Fruit fly (Drosophila melanogaster) whole organism, prepupa: ENCODE data around the gene Cyp4ae1.

Source experiments
- CG11762 ChIP-seq: fragments of 200-800 bp; sonication (Bioruptor generic); optimal IDR thresholded peaks from 3 replicates; lab custom pipeline; 2016; ENCODE audit warnings: missing biosample characterization, missing genetic modification characterization; ENCODE audit not compliant: insufficient read depth
- CG15336 ChIP-seq: fragments of 200-800 bp; sonication (Bioruptor generic); IDR thresholded peaks from 2 replicates; pipeline ENCODE4 v1.3.6; 2022; ENCODE audit warnings: missing biosample characterization, missing genetic modification characterization
- CG6792 ChIP-seq: fragments of 200-800 bp; sonication (Bioruptor generic); optimal IDR thresholded peaks from 3 replicates; lab custom pipeline; 2016; ENCODE audit warnings: missing biosample characterization, missing genetic modification characterization
- CG8119 ChIP-seq: fragments of 200-800 bp; sonication (Bioruptor generic); IDR thresholded peaks from 3 replicates; pipeline ENCODE4 v1.3.6; 2022; ENCODE audit warnings: missing biosample characterization, missing genetic modification characterization
- CG9139 ChIP-seq: fragments of 200-800 bp; sonication (Bioruptor generic); optimal IDR thresholded peaks from 3 replicates; lab custom pipeline; 2017; ENCODE audit warnings: missing biosample characterization, mild to moderate bottlenecking, missing genetic modification characterization
- Eip75B ChIP-seq: fragments of 200-800 bp; sonication (Bioruptor generic); optimal IDR thresholded peaks from 3 replicates; lab custom pipeline; 2016; ENCODE audit warnings: missing biosample characterization, missing genetic modification characterization
- Eip78C ChIP-seq: fragments of 200-800 bp; sonication (Bioruptor generic); peaks from one replicate; lab custom pipeline; 2016; ENCODE audit warnings: missing biosample characterization, missing genetic modification characterization
- Ets96B ChIP-seq: fragments of 200-800 bp; optimal IDR thresholded peaks from 2 replicates; lab custom pipeline; 2019; ENCODE audit warnings: missing biosample characterization, mild to moderate bottlenecking, missing genetic modification characterization, moderate library complexity
- Hr4 ChIP-seq: fragments of 200-800 bp; sonication (Bioruptor generic); optimal IDR thresholded peaks from 3 replicates; lab custom pipeline; 2016; ENCODE audit warnings: missing biosample characterization, missing genetic modification characterization
- Met ChIP-seq: fragments of 200-800 bp; sonication (Bioruptor generic); optimal IDR thresholded peaks from 3 replicates; lab custom pipeline; 2016; ENCODE audit warnings: missing biosample characterization, missing genetic modification characterization
- OdsH ChIP-seq: fragments of 200-800 bp; sonication (Bioruptor generic); optimal IDR thresholded peaks from 3 replicates; lab custom pipeline; 2016; ENCODE audit warnings: missing biosample characterization, missing genetic modification characterization
- lz ChIP-seq: fragments of 200-800 bp; sonication (Bioruptor generic); optimal IDR thresholded peaks from 3 replicates; lab custom pipeline; 2016; ENCODE audit warnings: missing biosample characterization, missing genetic modification characterization
- spab ChIP-seq: fragments of 200-800 bp; sonication (Bioruptor generic); optimal IDR thresholded peaks from 2 replicates; lab custom pipeline; 2017; ENCODE audit warnings: missing biosample characterization, mild to moderate bottlenecking, missing genetic modification characterization, missing genetic modification reagents

dm6 chrX:2141159-2141853 is 37.5 kb upstream of the Cyp4ae1 start, which contains the start of gene D2hgdh:
- TF ChIP-seq Hr4 (peak; percentile 26), OdsH (peak; percentile 10), Eip75B (GFP tag; lab: Kevin White, UChicago) (peak; percentile 33), spab (GFP tag; lab: Kevin White, UChicago) (no peak), CG15336 (GFP tag; lab: Robert Waterston, UW) (peak; percentile 63), Eip78C (GFP tag; lab: Kevin White, UChicago) (peak; percentile 63), CG6792 (GFP tag; lab: Kevin White, UChicago) (no peak), CG11762 (GFP tag; lab: Kevin White, UChicago) (no peak), CG8119 (GFP tag; lab: Robert Waterston, UW) (0 out of 3 replicates have a peak, but pooled peaks have one; percentile 23), Met (no peak), CG9139 (GFP tag; lab: Kevin White, UChicago) (no peak), Ets96B (tag; lab: Kevin White, UChicago) (no peak), lz (GFP tag; lab: Kevin White, UChicago) (peak; percentile 21)
